Worm (Caenorhabditis elegans) whole organism, L3 larva: ENCODE measurements around the gene F26A1.4.

Experiments
- R02D3.7 ChIP-seq: fragments of 150-350 bp; optimal IDR thresholded peaks from 2 replicates; lab custom pipeline; 2014; ENCODE audit warnings: missing biosample characterization, missing genetic modification characterization
- aly-2 ChIP-seq: fragments of 150-350 bp; optimal IDR thresholded peaks from 2 replicates; lab custom pipeline; 2014; ENCODE audit warnings: missing biosample characterization, missing genetic modification characterization
- ama-1 ChIP-seq: fragments of 150-350 bp; optimal IDR thresholded peaks from 2 replicates; lab custom pipeline; 2018
- ceh-16 ChIP-seq: sonication (generic microtip); optimal IDR thresholded peaks from 2 replicates; lab custom pipeline; 2017; ENCODE audit warnings: missing biosample characterization, missing genetic modification characterization
- ceh-28 ChIP-seq: fragments of 150-350 bp; optimal IDR thresholded peaks from 2 replicates; lab custom pipeline; 2014; ENCODE audit warnings: missing biosample characterization, missing genetic modification reagents, missing genetic modification characterization
- ceh-82 ChIP-seq: fragments of 150-350 bp; optimal IDR thresholded peaks from 2 replicates; lab custom pipeline; 2014; ENCODE audit warnings: missing biosample characterization, missing genetic modification characterization
- egl-27 ChIP-seq: sonication (generic microtip); optimal IDR thresholded peaks from 4 replicates; lab custom pipeline; 2017; ENCODE audit warnings: missing biosample characterization, missing genetic modification reagents, missing genetic modification characterization
- egl-5 ChIP-seq: fragments of 150-350 bp; optimal IDR thresholded peaks from 2 replicates; lab custom pipeline; 2017; ENCODE audit warnings: missing biosample characterization, missing genetic modification reagents, missing genetic modification characterization, inconsistent platforms
- elt-1 ChIP-seq: fragments of 150-350 bp; optimal IDR thresholded peaks from 2 replicates; lab custom pipeline; 2014; ENCODE audit warnings: missing biosample characterization, missing genetic modification characterization
- elt-2 ChIP-seq: sonication (generic microtip); optimal IDR thresholded peaks from 2 replicates; lab custom pipeline; 2016; ENCODE audit warnings: missing genetic modification reagents, mild to moderate bottlenecking, missing genetic modification characterization, missing compliant biosample characterization
- elt-3 ChIP-seq, 3 experiments: fragments of 150-350 bp in 1 of 3; sonication (generic microtip) in 2 of 3; optimal IDR thresholded peaks; 2 replicates in 2 of 3; 4 replicates in 1 of 3; lab custom pipeline; 2014 to 2017; ENCODE audit warnings: missing biosample characterization in 3 of 3, missing genetic modification characterization in 3 of 3
- eor-1 ChIP-seq, 2 experiments: fragments of 150-350 bp; optimal IDR thresholded peaks; 2 replicates each; lab custom pipeline; 2014 to 2018; ENCODE audit warnings: missing biosample characterization in 2 of 2, missing genetic modification characterization in 2 of 2
- fkh-2 ChIP-seq: fragments of 150-350 bp; optimal IDR thresholded peaks from 2 replicates; lab custom pipeline; 2014; ENCODE audit warnings: missing biosample characterization, missing genetic modification reagents, missing genetic modification characterization
- fos-1 ChIP-seq: fragments of 150-350 bp; optimal IDR thresholded peaks from 2 replicates; lab custom pipeline; 2014; ENCODE audit warnings: missing biosample characterization, missing genetic modification characterization
- hmg-11 ChIP-seq: sonication (generic microtip); optimal IDR thresholded peaks from 2 replicates; lab custom pipeline; 2016; ENCODE audit warnings: missing genetic modification characterization, missing compliant biosample characterization
- jun-1 ChIP-seq: fragments of 150-350 bp; optimal IDR thresholded peaks from 2 replicates; lab custom pipeline; 2014; ENCODE audit warnings: missing biosample characterization, missing genetic modification reagents, missing genetic modification characterization
- lin-15B ChIP-seq: fragments of 150-350 bp; optimal IDR thresholded peaks from 2 replicates; lab custom pipeline; 2014; ENCODE audit warnings: missing biosample characterization, missing genetic modification characterization
- lin-39 ChIP-seq: fragments of 150-350 bp; optimal IDR thresholded peaks from 2 replicates; lab custom pipeline; 2018; ENCODE audit warnings: missing biosample characterization, missing genetic modification reagents, missing genetic modification characterization
- lsy-12 ChIP-seq: sonication (generic microtip); optimal IDR thresholded peaks from 2 replicates; lab custom pipeline; 2016; ENCODE audit warnings: mild to moderate bottlenecking, missing genetic modification characterization, missing compliant biosample characterization
- mml-1 ChIP-seq: fragments of 150-350 bp; sonication (generic microtip); optimal IDR thresholded peaks from 3 replicates; lab custom pipeline; 2014; ENCODE audit warnings: missing biosample characterization, missing genetic modification characterization
- nfya-1 ChIP-seq: sonication (generic microtip); optimal IDR thresholded peaks from 2 replicates; lab custom pipeline; 2017; ENCODE audit warnings: missing genetic modification characterization, mild to moderate bottlenecking, missing compliant biosample characterization, antibody characterized with exemption, moderate library complexity; ENCODE audit not compliant: insufficient read depth
- nhr-11 ChIP-seq: fragments of 150-350 bp; optimal IDR thresholded peaks from 2 replicates; lab custom pipeline; 2014; ENCODE audit warnings: missing biosample characterization, missing genetic modification characterization
- nhr-23 ChIP-seq: fragments of 150-350 bp; optimal IDR thresholded peaks from 2 replicates; lab custom pipeline; 2014; ENCODE audit warnings: missing biosample characterization, missing genetic modification reagents, missing genetic modification characterization
- nhr-25 ChIP-seq: sonication (generic microtip); optimal IDR thresholded peaks from 2 replicates; lab custom pipeline; 2017; ENCODE audit warnings: missing biosample characterization, missing genetic modification characterization
- nhr-43 ChIP-seq: sonication (generic microtip); optimal IDR thresholded peaks from 2 replicates; lab custom pipeline; 2016; ENCODE audit warnings: mild to moderate bottlenecking, missing genetic modification characterization, missing compliant biosample characterization; ENCODE audit not compliant: poor library complexity, severe bottlenecking
- nhr-67 ChIP-seq: fragments of 150-350 bp; optimal IDR thresholded peaks from 2 replicates; lab custom pipeline; 2014; ENCODE audit warnings: missing biosample characterization, missing genetic modification characterization
- nhr-76 ChIP-seq: fragments of 150-350 bp; sonication (generic microtip); optimal IDR thresholded peaks from 5 replicates; lab custom pipeline; 2014; ENCODE audit warnings: missing biosample characterization, missing genetic modification characterization
- nhr-77 ChIP-seq: fragments of 150-350 bp; optimal IDR thresholded peaks from 2 replicates; lab custom pipeline; 2014; ENCODE audit warnings: missing biosample characterization, missing genetic modification characterization
- pha-4 ChIP-seq: fragments of 150-350 bp; optimal IDR thresholded peaks from 2 replicates; lab custom pipeline; 2014; ENCODE audit warnings: missing biosample characterization, missing genetic modification reagents, missing genetic modification characterization
- pqm-1 ChIP-seq: fragments of 150-350 bp; optimal IDR thresholded peaks from 2 replicates; lab custom pipeline; 2017; ENCODE audit warnings: missing biosample characterization, missing genetic modification characterization, inconsistent platforms
- sea-2 ChIP-seq: fragments of 150-350 bp; sonication (generic microtip); optimal IDR thresholded peaks from 4 replicates; lab custom pipeline; 2014; ENCODE audit warnings: missing biosample characterization, missing genetic modification reagents, missing genetic modification characterization
- skn-1 ChIP-seq: fragments of 150-350 bp; optimal IDR thresholded peaks from 2 replicates; lab custom pipeline; 2014; ENCODE audit warnings: missing biosample characterization, missing genetic modification characterization
- snpc-4 ChIP-seq: fragments of 150-350 bp; optimal IDR thresholded peaks from 2 replicates; lab custom pipeline; 2014; ENCODE audit warnings: missing biosample characterization, missing genetic modification characterization
- unc-39 ChIP-seq: sonication (generic microtip); optimal IDR thresholded peaks from 4 replicates; lab custom pipeline; 2017; ENCODE audit warnings: missing biosample characterization, missing genetic modification characterization

The F26A1.4 gene

DNA sequence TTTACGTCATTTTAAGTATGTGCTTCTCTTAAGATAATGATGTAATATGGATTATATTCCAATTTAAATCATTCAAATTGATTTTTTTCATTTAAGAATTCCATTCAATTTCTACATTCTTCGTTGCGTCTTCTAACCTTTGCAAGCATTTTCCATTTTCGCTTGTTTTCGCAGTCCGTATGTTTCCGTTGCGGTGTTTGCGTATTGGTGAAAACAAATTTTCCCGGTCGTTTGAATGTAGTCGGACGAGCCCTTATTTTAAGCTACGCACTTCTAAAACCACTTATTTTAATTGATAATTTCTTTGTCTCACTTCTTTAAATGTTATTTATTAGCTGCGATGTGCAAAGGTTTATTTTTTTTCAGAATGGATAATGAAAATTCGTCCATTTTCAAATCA, 31.6 kb upstream of the F26A1.4 start, which contains the start of gene mel-28:
Gene mel-28 (plus strand): TSS at position 367 of the 400 bp plus-strand sequence.
- no peak for TF ChIP-seq jun-1 (tag; lab: Kevin White, UChicago)
- no peak for TF ChIP-seq elt-1 (tag; lab: Kevin White, UChicago)
- TF ChIP-seq lin-15B (tag; lab: Kevin White, UChicago): peak; percentile 20
- no peak for TF ChIP-seq egl-27 (tag; lab: Kevin White, UChicago)
- no peak for TF ChIP-seq fkh-2
- TF ChIP-seq egl-5 (tag; lab: Kevin White, UChicago): peak; percentile 44
- no peak for TF ChIP-seq nhr-25 (tag; lab: Kevin White, UChicago)
- peak; percentile 48 for TF ChIP-seq pha-4 (tag; lab: Kevin White, UChicago)
- no peak for TF ChIP-seq nhr-76 (tag; lab: Kevin White, UChicago)
- TF ChIP-seq skn-1 (tag; lab: Kevin White, UChicago): no peak
- TF ChIP-seq, all 47 proteins: peak for 3

DNA sequence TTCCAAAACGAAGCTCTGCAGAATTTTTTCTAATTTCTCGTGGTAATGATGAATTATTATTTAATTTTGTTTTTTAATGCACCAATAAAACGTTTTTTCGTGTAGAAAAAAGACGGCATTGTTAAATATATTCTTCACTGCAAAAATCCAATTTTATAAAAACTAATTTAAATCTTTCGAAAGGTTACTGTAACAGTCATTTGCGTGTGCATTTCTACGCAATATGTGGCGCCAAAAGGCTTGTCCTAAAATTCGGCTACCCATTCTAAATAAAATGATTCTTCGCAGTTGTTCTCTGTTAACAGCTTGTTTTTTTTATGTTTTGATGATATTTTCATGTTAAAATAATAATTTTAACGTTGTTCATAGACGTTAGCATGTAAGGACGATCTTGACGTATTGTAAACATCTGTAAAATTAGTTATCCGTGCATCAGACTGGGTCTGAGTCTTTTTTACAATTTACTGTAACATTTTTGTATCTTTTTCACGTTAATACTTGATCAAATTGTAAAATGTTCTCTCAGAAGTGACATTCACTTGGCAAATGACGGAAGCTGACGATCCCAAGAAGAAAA, 24.7 kb upstream of the F26A1.4 start, which contains the start of gene mip-1:
Gene mip-1 (plus strand): TSS at position 527 of the 577 bp plus-strand sequence.
- no peak for TF ChIP-seq nhr-11

DNA sequence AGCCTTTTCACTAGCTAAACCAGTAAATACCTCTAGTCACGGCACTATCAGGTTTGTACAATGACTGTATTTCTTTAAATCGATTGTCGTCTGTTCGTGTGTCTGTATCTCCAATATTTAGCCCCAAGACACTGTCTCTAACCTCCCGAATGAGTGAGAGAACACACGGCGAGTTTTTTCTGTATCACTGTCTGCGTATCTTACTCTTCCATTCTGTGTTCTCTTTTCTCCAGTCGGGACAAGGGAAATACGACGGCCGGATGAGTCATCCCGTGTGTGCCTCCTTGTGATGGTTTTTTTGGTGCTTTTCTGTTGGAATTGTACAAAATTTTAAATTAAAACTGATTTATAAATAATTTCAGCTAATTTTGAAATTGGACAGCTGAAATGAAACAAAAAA, 21.3 kb upstream of the F26A1.4 start:
- peak; percentile 59 for TF ChIP-seq ama-1
- TF ChIP-seq fos-1: peak; percentile 99
- TF ChIP-seq nhr-43 (tag; lab: Kevin White, UChicago): peak; percentile 45
- peak; percentile 90 for TF ChIP-seq pha-4 (tag; lab: Kevin White, UChicago)
- peak; percentile 66 for TF ChIP-seq hmg-11 (tag; lab: Kevin White, UChicago)
- no peak for TF ChIP-seq ceh-82
- TF ChIP-seq lin-39 (tag; lab: Kevin White, UChicago): peak; percentile 22
- TF ChIP-seq pqm-1 (tag; lab: Kevin White, UChicago): peak; percentile 74
- TF ChIP-seq nhr-11: no peak
- peak; percentile 62 for TF ChIP-seq skn-1 (tag; lab: Kevin White, UChicago)
- peak; percentile 58 for TF ChIP-seq elt-2 (tag; lab: Kevin White, UChicago)
- TF ChIP-seq elt-3 (tag; optimal IDR thresholded peaks at IDR 0.05; lab: Kevin White, UChicago): peak in 2 of 3 experiments; percentile 8 to 45
- TF ChIP-seq jun-1 (tag; lab: Kevin White, UChicago): peak; percentile 96
- TF ChIP-seq ceh-28 (tag; lab: Kevin White, UChicago): peak; percentile 73
- TF ChIP-seq snpc-4 (tag; lab: Kevin White, UChicago): peak; percentile 82
- peak; percentile 65 for TF ChIP-seq nhr-25 (tag; lab: Kevin White, UChicago)
- TF ChIP-seq R02D3.7: peak; percentile 42
- TF ChIP-seq nhr-23: peak; percentile 70
- no peak for TF ChIP-seq ceh-16 (tag; lab: Kevin White, UChicago)
- no peak for TF ChIP-seq nhr-76 (tag; lab: Kevin White, UChicago)
- TF ChIP-seq nhr-77: peak; percentile 66
- peak; percentile 61 for TF ChIP-seq lsy-12 (tag; lab: Kevin White, UChicago)
- peak; percentile 85 for TF ChIP-seq nfya-1
- peak; percentile 66 for TF ChIP-seq lin-15B (tag; lab: Kevin White, UChicago)
- no peak for TF ChIP-seq nhr-67

DNA sequence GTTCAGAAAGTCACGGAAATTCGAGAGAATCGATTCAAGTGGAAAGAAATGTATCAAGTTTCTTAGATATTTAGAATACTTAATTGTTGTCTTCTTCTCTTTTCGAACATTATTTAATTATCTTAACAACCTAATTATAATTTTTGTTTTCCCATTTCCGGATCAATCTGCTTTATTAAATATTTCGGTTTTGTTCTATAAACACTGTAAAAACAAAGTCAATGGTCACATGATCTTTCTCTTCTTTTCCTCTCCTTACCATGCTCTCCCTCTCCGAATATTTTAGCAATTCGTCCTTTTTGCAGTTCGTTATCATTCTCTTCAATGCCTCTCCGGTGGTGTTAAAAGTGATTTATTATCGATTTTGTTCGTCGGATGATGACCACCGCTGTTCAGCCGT, 20.8 kb upstream of the F26A1.4 start, which contains the start of gene tag-325:
Gene tag-325 (plus strand): TSS at position 301 of the 400 bp plus-strand sequence.
- no peak for TF ChIP-seq eor-1 (tag; optimal IDR thresholded peaks at IDR 0.05; lab: Kevin White, UChicago)
- no peak for TF ChIP-seq pha-4 (tag; lab: Kevin White, UChicago)
- TF ChIP-seq elt-2 (tag; lab: Kevin White, UChicago): peak; percentile 21
- no peak for TF ChIP-seq R02D3.7
- TF ChIP-seq fos-1: no peak
- no peak for TF ChIP-seq egl-27 (tag; lab: Kevin White, UChicago)
- no peak for TF ChIP-seq nhr-77
- TF ChIP-seq, all 47 proteins: peak for 1

DNA sequence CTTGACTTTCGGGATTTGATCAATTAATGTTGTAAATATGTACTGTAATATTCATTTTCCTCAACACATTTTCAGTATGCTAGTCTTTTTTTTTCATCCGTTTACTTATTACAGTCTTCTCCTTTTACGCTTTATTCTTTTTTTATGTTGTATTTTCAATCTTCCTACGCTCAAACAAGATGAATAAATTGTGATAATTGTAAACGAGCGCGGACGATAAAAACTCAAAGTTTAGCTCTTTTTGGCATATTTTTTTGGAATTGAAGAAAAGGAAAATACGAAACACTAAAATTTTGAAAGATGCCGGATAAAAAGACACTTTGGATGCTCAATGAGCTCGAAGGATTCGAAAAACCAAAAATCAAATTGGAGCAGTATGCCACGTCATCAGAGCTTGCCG, 14.6 kb upstream of the F26A1.4 start, which contains the start of gene metl-5:
Gene metl-5 (plus strand): TSS at position 301 of the 400 bp plus-strand sequence.
- TF ChIP-seq nhr-67 (no peak), elt-3 (tag; optimal IDR thresholded peaks at IDR 0.05; lab: Kevin White, UChicago) (no peak), nhr-77 (no peak), unc-39 (tag; lab: Kevin White, UChicago) (no peak), aly-2 (tag; lab: Kevin White, UChicago) (no peak), ceh-28 (tag; lab: Kevin White, UChicago) (no peak), R02D3.7 (no peak), mml-1 (tag; lab: Kevin White, UChicago) (no peak), egl-27 (tag; lab: Kevin White, UChicago) (no peak), eor-1 (tag; optimal IDR thresholded peaks at IDR 0.05; lab: Kevin White, UChicago) (no peak), sea-2 (GFP tag; lab: Kevin White, UChicago) (no peak), ceh-16 (tag; lab: Kevin White, UChicago) (no peak), lin-39 (tag; lab: Kevin White, UChicago) (no peak), jun-1 (tag; lab: Kevin White, UChicago) (no peak)
